Worm (Caenorhabditis elegans): ENCODE results near the gene F01G10.9.

Gene F01G10.9

ce11 chrIV:10223723-10224122, 35.7 kb downstream of the F01G10.9 start, which contains the start of gene nas-12:
TSS of gene nas-12 (plus strand) at chrIV:10224023.
- TF ChIP-seq fkh-8 (tag; optimal IDR thresholded peaks at IDR 0.05) (no peak), mab-9 (GFP tag; IDR thresholded peaks at IDR 0.05) (no peak)

- TF ChIP-seq mef-2 (tag; optimal IDR thresholded peaks at IDR 0.05) (no peak), sup-37 (GFP tag; optimal IDR thresholded peaks at IDR 0.05) (peak; percentile 45), fkh-4 (tag; optimal IDR thresholded peaks at IDR 0.05; ENCODE audit: borderline replicate concordance) (no peak), nhr-20 (tag; optimal IDR thresholded peaks at IDR 0.05) (peak; percentile 80), fkh-10 (GFP tag; optimal IDR thresholded peaks at IDR 0.05) (no peak), F16B12.6 (tag; optimal IDR thresholded peaks at IDR 0.05) (no peak), nhr-19 (GFP tag; conservative IDR thresholded peaks at IDR 0.05) (peak; percentile 45), elt-3 (tag; optimal IDR thresholded peaks at IDR 0.05) (peak in 2 of 6 experiments; percentile 36 to 54), vab-15 (tag; optimal IDR thresholded peaks at IDR 0.05) (peak; percentile 52), nhr-85 (tag) (peak; percentile 94), fkh-8 (tag; optimal IDR thresholded peaks at IDR 0.05) (peak; percentile 69), irx-1 (tag; optimal IDR thresholded peaks at IDR 0.05) (peak; percentile 61), efl-1 (optimal IDR thresholded peaks at IDR 0.05) (peak; percentile 41 to 79), efl-1 (GFP tag; optimal IDR thresholded peaks at IDR 0.05 in 1 of 2) (peak; percentile 80 to 97), nhr-71 (tag; optimal IDR thresholded peaks at IDR 0.05) (peak; percentile 81), isw-1 (GFP tag; IDR thresholded peaks at IDR 0.05) (peak; percentile 16; the same call in 1 of the 2 replicates), C16A3.4 (tag; optimal IDR thresholded peaks at IDR 0.05) (peak; percentile 45), snu-23 (GFP tag; optimal IDR thresholded peaks at IDR 0.05) (peak; percentile 84), nhr-77 (tag; optimal IDR thresholded peaks at IDR 0.05) (peak; percentile 38), unc-86 (tag; optimal IDR thresholded peaks at IDR 0.05) (peak; percentile 26), ceh-82 (tag; optimal IDR thresholded peaks at IDR 0.05) (peak in 1 of 3 experiments; percentile 29), fos-1 (tag; optimal IDR thresholded peaks at IDR 0.05) (peak; percentile 37), mep-1 (tag; optimal IDR thresholded peaks at IDR 0.05) (peak; percentile 69), skn-1 (tag; optimal IDR thresholded peaks at IDR 0.05) (peak; percentile 24), dsc-1 (tag; optimal IDR thresholded peaks at IDR 0.05) (peak; percentile 59), nhr-11 (tag; optimal IDR thresholded peaks at IDR 0.05) (no peak), xbp-1 (tag; optimal IDR thresholded peaks at IDR 0.05) (peak; percentile 64), snpc-4 (tag; optimal IDR thresholded peaks at IDR 0.05) (peak; percentile 15), lin-13 (GFP tag; optimal IDR thresholded peaks at IDR 0.05) (peak; percentile 11), egl-27 (tag; optimal IDR thresholded peaks at IDR 0.05) (no peak), mab-9 (GFP tag; IDR thresholded peaks at IDR 0.05) (no peak), tbx-2 (tag; optimal IDR thresholded peaks at IDR 0.05) (peak; percentile 49), grh-1 (GFP tag; IDR thresholded peaks at IDR 0.05) (no peak), zag-1 (tag; optimal IDR thresholded peaks at IDR 0.05) (no peak), swsn-7 (tag; optimal IDR thresholded peaks at IDR 0.05) (peak; percentile 67), dpl-1 (GFP tag; optimal IDR thresholded peaks at IDR 0.05) (peak; percentile 60 to 85 (median 74)), blmp-1 (tag; optimal IDR thresholded peaks at IDR 0.05) (peak; percentile 71), ztf-4 (tag; optimal IDR thresholded peaks at IDR 0.05) (peak; percentile 48), nhr-47 (tag; optimal IDR thresholded peaks at IDR 0.05) (peak; percentile 64), ama-1 (optimal IDR thresholded peaks at IDR 0.05) (no peak), nhr-90 (tag; optimal IDR thresholded peaks at IDR 0.05; ENCODE audit: poor library complexity) (peak; percentile 56), lin-35 (GFP tag; optimal IDR thresholded peaks at IDR 0.05) (peak; percentile 77 to 87), egl-13 (tag; optimal IDR thresholded peaks at IDR 0.05) (peak; percentile 0), unc-130 (tag; optimal IDR thresholded peaks at IDR 0.05) (peak; percentile 42), lsy-2 (tag; optimal IDR thresholded peaks at IDR 0.05) (peak; percentile 92 to 97), rnt-1 (tag; optimal IDR thresholded peaks at IDR 0.05) (peak; percentile 75), lin-14 (GFP tag; optimal IDR thresholded peaks at IDR 0.05) (peak; percentile 94), ces-1 (GFP tag; optimal IDR thresholded peaks at IDR 0.05) (no peak)
Measured at ce11 chrIV:10222122-10222589, 37.3 kb downstream of the F01G10.9 start, which contains the start of gene C24F3.2. TSS of gene C24F3.2 (plus strand) at chrIV:10222539.

Measured in whole organism, L1 larva.